Fruit fly (Drosophila melanogaster) whole organism, embryonic: Measurements from ENCODE around the gene MRG15.

Experiments used
- C15 ChIP-seq: fragments of 200-800 bp; sonication (Bioruptor generic); IDR thresholded peaks from 3 replicates; pipeline ENCODE4 v1.3.6; 2022; ENCODE audit warnings: missing biosample characterization, missing genetic modification characterization
- CG12236 ChIP-seq: fragments of 200-800 bp; sonication (Bioruptor generic); optimal IDR thresholded peaks from 2 replicates; lab custom pipeline; 2016; ENCODE audit warnings: missing biosample characterization, missing genetic modification characterization
- CG14014 ChIP-seq: fragments of 200-800 bp; sonication (Bioruptor generic); IDR thresholded peaks from 2 replicates; pipeline ENCODE4 v1.3.6; 2022; ENCODE audit warnings: missing biosample characterization, missing genetic modification characterization
- CG14667 ChIP-seq: fragments of 200-800 bp; sonication (Bioruptor generic); IDR thresholded peaks from 2 replicates; pipeline ENCODE4 v1.3.6; 2022; ENCODE audit warnings: missing biosample characterization, missing genetic modification characterization
- CG15073 ChIP-seq: fragments of 200-800 bp; sonication (Bioruptor generic); optimal IDR thresholded peaks from 2 replicates; lab custom pipeline; 2016; ENCODE audit warnings: missing biosample characterization, missing genetic modification characterization
- CG15269 ChIP-seq: fragments of 200-800 bp; sonication (Bioruptor generic); optimal IDR thresholded peaks from 2 replicates; lab custom pipeline; 2018; ENCODE audit warnings: missing biosample characterization, mild to moderate bottlenecking, missing genetic modification characterization, moderate library complexity
- CG15601 ChIP-seq: fragments of 200-800 bp; sonication (Bioruptor generic); optimal IDR thresholded peaks from 3 replicates; lab custom pipeline; 2019; ENCODE audit warnings: missing biosample characterization, mild to moderate bottlenecking, missing genetic modification characterization, moderate library complexity
- CG17385 ChIP-seq: fragments of 200-800 bp; sonication (Bioruptor generic); optimal IDR thresholded peaks from 3 replicates; lab custom pipeline; 2018; ENCODE audit warnings: missing biosample characterization, mild to moderate bottlenecking, missing genetic modification characterization
- CG1792 ChIP-seq: fragments of 200-800 bp; sonication (Bioruptor generic); optimal IDR thresholded peaks from 2 replicates; lab custom pipeline; 2016; ENCODE audit warnings: missing biosample characterization, missing genetic modification characterization
- CG18262 ChIP-seq: fragments of 200-800 bp; optimal IDR thresholded peaks from 3 replicates; lab custom pipeline; 2019; ENCODE audit warnings: missing biosample characterization, mild to moderate bottlenecking, missing genetic modification characterization, moderate library complexity
- CG18599 ChIP-seq: fragments of 200-800 bp; sonication (Bioruptor generic); optimal IDR thresholded peaks from 3 replicates; lab custom pipeline; 2017; ENCODE audit warnings: missing biosample characterization, missing genetic modification characterization, mild to moderate bottlenecking, moderate library complexity, missing genetic modification reagents
- CG2712 ChIP-seq: fragments of 200-800 bp; optimal IDR thresholded peaks from 3 replicates; lab custom pipeline; 2019; ENCODE audit warnings: missing biosample characterization, mild to moderate bottlenecking, missing genetic modification characterization, moderate library complexity
- CG2875 ChIP-seq: fragments of 200-800 bp; sonication (Bioruptor generic); optimal IDR thresholded peaks from 2 replicates; lab custom pipeline; 2017; ENCODE audit warnings: missing biosample characterization, mild to moderate bottlenecking, missing genetic modification characterization, missing genetic modification reagents
- CG31224 ChIP-seq: fragments of 200-800 bp; sonication (Bioruptor generic); IDR thresholded peaks from 2 replicates; pipeline ENCODE4 v1.3.6; 2022; ENCODE audit warnings: missing biosample characterization, missing genetic modification characterization
- CG31365 ChIP-seq: fragments of 200-800 bp; sonication (Bioruptor generic); optimal IDR thresholded peaks from 2 replicates; lab custom pipeline; 2018; ENCODE audit warnings: missing biosample characterization, mild to moderate bottlenecking, missing genetic modification characterization
- CG32532 ChIP-seq: fragments of 200-800 bp; sonication (Bioruptor generic); IDR thresholded peaks from 2 replicates; pipeline ENCODE4 v1.3.6; 2022; ENCODE audit warnings: missing biosample characterization, missing genetic modification characterization
- CG32772 ChIP-seq: fragments of 200-800 bp; sonication (Bioruptor generic); IDR thresholded peaks from 2 replicates; pipeline ENCODE4 v1.3.6; 2022; ENCODE audit warnings: missing biosample characterization, missing genetic modification characterization
- CG3838 ChIP-seq: fragments of 200-800 bp; sonication (Bioruptor generic); optimal IDR thresholded peaks from 3 replicates; lab custom pipeline; 2016; ENCODE audit warnings: missing biosample characterization, missing genetic modification characterization
- CG4854 ChIP-seq: fragments of 200-800 bp; sonication (Bioruptor generic); optimal IDR thresholded peaks from 2 replicates; lab custom pipeline; 2016; ENCODE audit warnings: missing biosample characterization, missing genetic modification characterization, inconsistent platforms
- CG6654 ChIP-seq: fragments of 200-800 bp; sonication (Bioruptor generic); optimal IDR thresholded peaks from 2 replicates; lab custom pipeline; 2017; ENCODE audit warnings: missing biosample characterization, mild to moderate bottlenecking, missing genetic modification characterization
- CG7839 ChIP-seq: fragments of 200-800 bp; sonication (Bioruptor generic); optimal IDR thresholded peaks from 3 replicates; lab custom pipeline; 2018; ENCODE audit warnings: missing biosample characterization, mild to moderate bottlenecking, missing genetic modification characterization, moderate library complexity
- CG8089 ChIP-seq: fragments of 200-800 bp; sonication (Bioruptor generic); optimal IDR thresholded peaks from 3 replicates; lab custom pipeline; 2016; ENCODE audit warnings: missing biosample characterization, missing genetic modification characterization
- CG8765 ChIP-seq: fragments of 200-800 bp; sonication (Bioruptor generic); IDR thresholded peaks from 2 replicates; pipeline ENCODE4 v1.3.6; 2022; ENCODE audit warnings: missing biosample characterization, missing genetic modification characterization
- CG8944 ChIP-seq: fragments of 200-800 bp; sonication (Bioruptor generic); optimal IDR thresholded peaks from 3 replicates; lab custom pipeline; 2016; ENCODE audit warnings: missing biosample characterization, missing genetic modification characterization
- CG9609 ChIP-seq: fragments of 200-800 bp; sonication (Bioruptor generic); optimal IDR thresholded peaks from 3 replicates; lab custom pipeline; 2016; ENCODE audit warnings: missing biosample characterization, missing genetic modification characterization
- Ets65A ChIP-seq: fragments of 200-800 bp; sonication (Bioruptor generic); peaks from one replicate; lab custom pipeline; 2016; ENCODE audit warnings: missing biosample characterization, missing genetic modification characterization
- Fer1 ChIP-seq: fragments of 200-800 bp; sonication (Bioruptor generic); optimal IDR thresholded peaks from 2 replicates; lab custom pipeline; 2017; ENCODE audit warnings: missing biosample characterization, mild to moderate bottlenecking, missing genetic modification characterization
- HHEX ChIP-seq: fragments of 200-800 bp; sonication (Bioruptor generic); optimal IDR thresholded peaks from 3 replicates; lab custom pipeline; 2017; ENCODE audit warnings: missing biosample characterization, mild to moderate bottlenecking, missing genetic modification characterization, missing genetic modification reagents
- Hey ChIP-seq: fragments of 200-800 bp; sonication (Bioruptor generic); optimal IDR thresholded peaks from 3 replicates; lab custom pipeline; 2018; ENCODE audit warnings: missing biosample characterization, mild to moderate bottlenecking, missing genetic modification characterization
- HmgD ChIP-seq: fragments of 200-800 bp; sonication (Bioruptor generic); optimal IDR thresholded peaks from 3 replicates; lab custom pipeline; 2016; ENCODE audit warnings: missing biosample characterization, missing genetic modification characterization
- Hmr ChIP-seq: fragments of 200-800 bp; sonication (Bioruptor generic); optimal IDR thresholded peaks from 3 replicates; lab custom pipeline; 2017; ENCODE audit warnings: mild to moderate bottlenecking, missing biosample characterization, missing genetic modification reagents, missing genetic modification characterization
- Mes4 ChIP-seq: fragments of 200-800 bp; sonication (Bioruptor generic); optimal IDR thresholded peaks from 2 replicates; lab custom pipeline; 2016; ENCODE audit warnings: missing biosample characterization, missing genetic modification characterization
- Mrtf ChIP-seq: fragments of 200-800 bp; sonication (Bioruptor generic); IDR thresholded peaks from 3 replicates; pipeline ENCODE4 v1.3.6; 2022; ENCODE audit warnings: missing biosample characterization, missing genetic modification characterization
- NC2α ChIP-seq: fragments of 200-800 bp; sonication (Bioruptor generic); optimal IDR thresholded peaks from 2 replicates; lab custom pipeline; 2016; ENCODE audit warnings: missing biosample characterization, missing genetic modification characterization
- Sin3A ChIP-seq: fragments of >200 bp; optimal IDR thresholded peaks from 2 replicates; lab custom pipeline; 2018
- Usf ChIP-seq: fragments of 200-800 bp; sonication (Bioruptor generic); optimal IDR thresholded peaks from 2 replicates; lab custom pipeline; 2017; ENCODE audit warnings: missing genotype, missing biosample characterization, missing genetic modification characterization
- ase ChIP-seq: fragments of 200-800 bp; sonication (Bioruptor generic); IDR thresholded peaks from 3 replicates; pipeline ENCODE4 v1.3.6; 2022; ENCODE audit warnings: missing biosample characterization, missing genetic modification characterization
- az2 ChIP-seq: fragments of 200-800 bp; sonication (Bioruptor generic); optimal IDR thresholded peaks from 3 replicates; lab custom pipeline; 2016; ENCODE audit warnings: missing biosample characterization, missing genetic modification characterization
- bbx ChIP-seq: fragments of 200-800 bp; sonication (Bioruptor generic); IDR thresholded peaks from 2 replicates; pipeline ENCODE4 v1.3.6; 2022; ENCODE audit warnings: missing biosample characterization, missing genetic modification characterization; ENCODE audit not compliant: partially characterized antibody
- cad ChIP-seq: fragments of >200 bp; optimal IDR thresholded peaks from 2 replicates; lab custom pipeline; 2017; ENCODE audit warnings: missing biosample characterization, missing genetic modification characterization
- chinmo ChIP-seq: fragments of 200-800 bp; sonication (Bioruptor generic); IDR thresholded peaks from 4 replicates; pipeline ENCODE4 v1.3.6; 2022; ENCODE audit warnings: missing biosample characterization, missing genetic modification characterization; ENCODE audit not compliant: partially characterized antibody
- emc ChIP-seq: fragments of 200-800 bp; sonication (Bioruptor generic); optimal IDR thresholded peaks from 2 replicates; lab custom pipeline; 2016; ENCODE audit warnings: missing biosample characterization, missing genetic modification characterization
- fd64A ChIP-seq: fragments of 200-800 bp; sonication (Bioruptor generic); optimal IDR thresholded peaks from 3 replicates; lab custom pipeline; 2018; ENCODE audit warnings: missing biosample characterization, mild to moderate bottlenecking, missing genetic modification characterization
- ftz-f1 ChIP-seq: fragments of 200-800 bp; sonication (Bioruptor generic); optimal IDR thresholded peaks from 2 replicates; lab custom pipeline; 2016; ENCODE audit warnings: missing biosample characterization, missing genetic modification characterization
- ken ChIP-seq: fragments of 200-800 bp; sonication (Bioruptor generic); IDR thresholded peaks from 3 replicates; pipeline ENCODE4 v1.3.6; 2022; ENCODE audit warnings: missing biosample characterization, missing genetic modification characterization
- nerfin-2 ChIP-seq: fragments of 200-800 bp; sonication (Bioruptor generic); IDR thresholded peaks from 2 replicates; pipeline ENCODE4 v1.3.6; 2022; ENCODE audit warnings: missing biosample characterization, missing genetic modification characterization; ENCODE audit not compliant: partially characterized antibody
- pnt ChIP-seq: fragments of 200-800 bp; sonication (Bioruptor generic); optimal IDR thresholded peaks from 3 replicates; lab custom pipeline; 2016; ENCODE audit warnings: missing biosample characterization, missing genetic modification characterization
- sens-2 ChIP-seq: fragments of 200-800 bp; sonication (Bioruptor generic); IDR thresholded peaks from 2 replicates; pipeline ENCODE4 v1.3.6; 2022; ENCODE audit warnings: missing biosample characterization, missing genetic modification characterization
- sima ChIP-seq: fragments of 200-800 bp; sonication (Bioruptor generic); optimal IDR thresholded peaks from 2 replicates; lab custom pipeline; 2016; ENCODE audit warnings: missing biosample characterization, missing genetic modification characterization
- wor ChIP-seq: fragments of 200-800 bp; sonication (Bioruptor generic); IDR thresholded peaks from 2 replicates; pipeline ENCODE4 v1.3.6; 2022; ENCODE audit warnings: missing biosample characterization, missing genetic modification characterization
- zen2 ChIP-seq: fragments of 200-800 bp; sonication (Bioruptor generic); IDR thresholded peaks from 3 replicates; pipeline ENCODE4 v1.3.6; 2022; ENCODE audit warnings: missing biosample characterization, missing genetic modification characterization; ENCODE audit not compliant: partially characterized antibody
- zfh1 ChIP-seq: fragments of 200-800 bp; sonication (Bioruptor generic); IDR thresholded peaks from 3 replicates; pipeline ENCODE4 v1.3.6; 2022; ENCODE audit warnings: missing biosample characterization, missing genetic modification characterization

Gene MRG15

DNA sequence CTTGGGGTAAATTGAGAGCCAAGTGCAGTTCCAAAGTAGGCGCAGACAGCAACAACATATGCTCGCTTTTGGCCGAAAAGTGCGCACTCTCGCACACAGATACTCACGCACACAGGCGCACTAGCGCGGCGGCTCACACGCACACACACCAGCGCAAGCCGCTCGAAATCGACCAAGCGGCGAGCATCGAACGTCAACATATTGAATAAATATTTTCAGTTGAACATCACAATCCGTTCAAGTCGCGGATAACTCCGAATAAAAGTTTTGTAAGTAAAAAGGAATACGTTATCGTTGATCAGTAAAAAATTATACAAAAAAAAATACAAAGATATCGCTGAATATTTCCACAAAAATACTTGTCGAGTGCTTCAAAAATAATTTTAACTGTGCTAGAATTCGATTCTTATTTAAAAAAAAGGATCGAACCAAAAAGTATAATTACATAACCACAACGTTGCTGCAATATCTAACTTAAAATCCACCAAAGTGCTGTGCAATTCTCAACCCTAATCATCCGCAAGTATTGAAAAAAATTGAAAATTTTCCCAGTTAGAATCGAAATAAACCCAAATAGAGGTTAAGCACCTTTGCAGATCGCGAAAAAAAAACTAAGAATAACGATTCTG, 3.5 kb upstream of the MRG15 start (continued):
- TF ChIP-seq CG1792 (GFP tag; lab: Kevin White, UChicago) (no peak), fd64A (no peak), Sin3A (lab: Kevin White, UChicago) (no peak), C15 (GFP tag; lab: Robert Waterston, UW) (no peak), Mes4 (no peak), CG17385 (GFP tag; lab: Kevin White, UChicago) (no peak), CG8944 (GFP tag; lab: Kevin White, UChicago) (no peak), CG14014 (no peak), CG2712 (peak; percentile 28), CG18262 (tag; lab: Kevin White, UChicago) (peak; percentile 7), zfh1 (GFP tag; lab: Robert Waterston, UW) (no peak), CG3838 (GFP tag; lab: Kevin White, UChicago) (no peak), CG32532 (GFP tag; lab: Robert Waterston, UW) (no peak), CG4854 (no peak), Ets65A (GFP tag; lab: Kevin White, UChicago) (no peak), sens-2 (no peak), bbx (GFP tag; lab: Robert Waterston, UW) (no peak), Mrtf (GFP tag; lab: Robert Waterston, UW) (0 out of 3 replicates have a peak, but pooled peaks have one; percentile 4), sima (GFP tag; lab: Kevin White, UChicago) (no peak), NC2α (GFP tag; lab: Kevin White, UChicago) (no peak), Hmr (GFP tag; lab: Kevin White, UChicago) (no peak), Usf (no peak), CG31365 (tag; lab: Kevin White, UChicago) (no peak), CG18599 (GFP tag; lab: Kevin White, UChicago) (no peak), CG14667 (GFP tag; lab: Robert Waterston, UW) (no peak), CG9609 (no peak), ase (GFP tag; lab: Robert Waterston, UW) (no peak), az2 (no peak), CG15601 (tag; lab: Kevin White, UChicago) (peak; percentile 99), zen2 (no peak), CG6654 (GFP tag; lab: Kevin White, UChicago) (no peak), emc (GFP tag; lab: Kevin White, UChicago) (no peak), HmgD (GFP tag; lab: Kevin White, UChicago) (no peak), CG7839 (tag; lab: Kevin White, UChicago) (no peak), Fer1 (GFP tag; lab: Kevin White, UChicago) (no peak), CG32772 (GFP tag; lab: Robert Waterston, UW) (no peak), Hey (tag; lab: Kevin White, UChicago) (no peak), cad (GFP tag; lab: Kevin White, UChicago) (no peak), CG8765 (GFP tag; lab: Robert Waterston, UW) (no peak), CG15269 (tag; lab: Kevin White, UChicago) (no peak), CG2875 (GFP tag; lab: Kevin White, UChicago) (no peak), nerfin-2 (no peak), chinmo (GFP tag; lab: Robert Waterston, UW) (0 out of 4 replicates have a peak, but pooled peaks have one; percentile 18), wor (GFP tag; lab: Robert Waterston, UW) (no peak), ken (GFP tag; lab: Robert Waterston, UW) (no peak), CG31224 (GFP tag; lab: Robert Waterston, UW) (no peak), CG12236 (GFP tag; lab: Kevin White, UChicago) (no peak), CG8089 (GFP tag; lab: Kevin White, UChicago) (no peak), HHEX (no peak), CG15073 (no peak), ftz-f1 (GFP tag; lab: Kevin White, UChicago) (no peak), pnt (no peak)
